Worm (Caenorhabditis elegans): Measurements from ENCODE around the gene F59G1.4.

ce11 chrII:5940815-5941214 lies 44.8 kb downstream of the F59G1.4 start, which contains the start of gene F28B12.6:
- TF ChIP-seq hmbx-1 (tag; optimal IDR thresholded peaks at IDR 0.05) (no peak), ama-1 (optimal IDR thresholded peaks at IDR 0.05) (peak; percentile 24), pes-1 (GFP tag; IDR thresholded peaks at IDR 0.05) (no peak), flt-1 (GFP tag; IDR thresholded peaks at IDR 0.05) (no peak), hmg-4 (GFP tag; optimal IDR thresholded peaks at IDR 0.05) (no peak), B0310.2 (tag; optimal IDR thresholded peaks at IDR 0.05) (no peak), ceh-13 (GFP tag; optimal IDR thresholded peaks at IDR 0.05) (no peak)
